Worm (Caenorhabditis elegans) whole organism, L2 larva: ENCODE data around the gene K03A11.4.

ENCODE experiments used
- R02D3.7 ChIP-seq: fragments of 150-350 bp; optimal IDR thresholded peaks from 2 replicates; lab custom pipeline; 2014; ENCODE audit warnings: missing biosample characterization, missing genetic modification characterization
- aly-2 ChIP-seq: fragments of 150-350 bp; optimal IDR thresholded peaks from 2 replicates; lab custom pipeline; 2014; ENCODE audit warnings: missing biosample characterization, missing genetic modification characterization
- ceh-82 ChIP-seq: fragments of 150-350 bp; optimal IDR thresholded peaks from 2 replicates; lab custom pipeline; 2014; ENCODE audit warnings: missing biosample characterization, missing genetic modification characterization
- crh-2 ChIP-seq: sonication (generic microtip); optimal IDR thresholded peaks from 2 replicates; lab custom pipeline; 2017; ENCODE audit warnings: missing biosample characterization, missing genetic modification characterization
- egl-27 ChIP-seq: sonication (generic microtip); optimal IDR thresholded peaks from 3 replicates; lab custom pipeline; 2017; ENCODE audit warnings: missing biosample characterization, missing genetic modification reagents, missing genetic modification characterization
- elt-3 ChIP-seq: sonication (generic microtip); optimal IDR thresholded peaks from 2 replicates; lab custom pipeline; 2017; ENCODE audit warnings: missing biosample characterization, missing genetic modification characterization
- fos-1 ChIP-seq: fragments of 150-350 bp; optimal IDR thresholded peaks from 2 replicates; lab custom pipeline; 2014; ENCODE audit warnings: missing biosample characterization, missing genetic modification characterization
- mbf-1 ChIP-seq: sonication (generic microtip); optimal IDR thresholded peaks from 2 replicates; lab custom pipeline; 2017; ENCODE audit warnings: missing biosample characterization, missing genetic modification characterization
- nhr-25 ChIP-seq: fragments of 150-350 bp; sonication (generic microtip); optimal IDR thresholded peaks from 3 replicates; lab custom pipeline; 2014; ENCODE audit warnings: missing biosample characterization, missing genetic modification characterization
- peb-1 ChIP-seq: fragments of 150-350 bp; optimal IDR thresholded peaks from 2 replicates; lab custom pipeline; 2014; ENCODE audit warnings: missing biosample characterization, missing genetic modification characterization
- unc-62 ChIP-seq: fragments of 150-350 bp; optimal IDR thresholded peaks from 2 replicates; lab custom pipeline; 2014; ENCODE audit warnings: missing biosample characterization, missing genetic modification reagents, missing genetic modification characterization
- zag-1 ChIP-seq: fragments of 150-350 bp; optimal IDR thresholded peaks from 2 replicates; lab custom pipeline; 2014; ENCODE audit warnings: missing biosample characterization, missing genetic modification characterization
- ztf-11 ChIP-seq: sonication (generic microtip); optimal IDR thresholded peaks from 2 replicates; lab custom pipeline; 2017; ENCODE audit warnings: missing biosample characterization, missing genetic modification characterization

DNA sequence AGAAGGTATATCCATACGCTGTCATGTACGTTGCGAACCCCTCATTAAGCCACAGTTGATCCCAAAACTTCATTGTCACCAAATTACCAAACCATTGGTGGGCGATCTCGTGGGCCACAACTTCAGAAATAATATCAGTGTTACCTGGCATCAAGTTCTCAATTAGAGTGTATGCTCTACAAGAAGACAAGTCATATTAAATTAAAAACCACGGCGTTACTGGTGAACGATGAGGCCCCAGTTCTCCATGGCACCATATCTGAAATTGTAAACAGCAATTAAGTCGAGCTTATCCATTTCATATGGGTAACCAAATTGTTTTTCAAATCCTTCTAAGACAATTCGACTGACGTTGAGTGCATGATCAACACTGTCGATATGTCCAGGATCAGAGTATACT is 24.9 kb downstream of the K03A11.4 start:
- TF ChIP-seq R02D3.7, result no peak
- no peak for TF ChIP-seq crh-2 (tag; lab: Kevin White, UChicago)
- TF ChIP-seq nhr-25 (tag; lab: Kevin White, UChicago), result no peak
- TF ChIP-seq zag-1 (tag; lab: Kevin White, UChicago), result no peak
- no peak for TF ChIP-seq elt-3 (tag; lab: Kevin White, UChicago)
- no peak for TF ChIP-seq unc-62 (GFP tag; lab: Kevin White, UChicago)
- TF ChIP-seq aly-2 (tag; lab: Kevin White, UChicago), result no peak
- no peak for TF ChIP-seq ztf-11 (tag; lab: Kevin White, UChicago)
- no peak for TF ChIP-seq peb-1
- no peak for TF ChIP-seq ceh-82
- no peak for TF ChIP-seq mbf-1
- no peak for TF ChIP-seq fos-1 (tag; lab: Kevin White, UChicago)
- TF ChIP-seq egl-27 (tag; lab: Kevin White, UChicago), result no peak
